Worm (Caenorhabditis elegans) whole organism, L4/young adult: ENCODE measurements around the gene bath-30.

Experiments
- W03F9.2 ChIP-seq: fragments of 150-350 bp; optimal IDR thresholded peaks from 2 replicates; lab custom pipeline; 2014; ENCODE audit warnings: missing biosample characterization, missing genetic modification characterization
- dao-5 ChIP-seq: sonication (generic microtip); optimal IDR thresholded peaks from 2 replicates; lab custom pipeline; 2016; ENCODE audit warnings: missing genotype, missing genetic modification characterization, moderate library complexity, missing compliant biosample characterization
- him-1 ChIP-seq: sonication (generic microtip); optimal IDR thresholded peaks from 2 replicates; lab custom pipeline; 2016; ENCODE audit warnings: missing genotype, missing genetic modification reagents, missing genetic modification characterization, missing compliant biosample characterization

- no peak for TF ChIP-seq him-1 (tag; lab: Kevin White, UChicago)
- no peak for TF ChIP-seq W03F9.2 (tag; lab: Kevin White, UChicago)
- TF ChIP-seq dao-5 (tag; lab: Kevin White, UChicago): no peak
These were observed 39.6 kb upstream of the bath-30 start, which contains the start of gene T06D4.2 for ce11 chrII:3385736-3386135.
